5 fruit fly cellular contexts compared by ENCODE assay signal in the genomic region with DNA sequence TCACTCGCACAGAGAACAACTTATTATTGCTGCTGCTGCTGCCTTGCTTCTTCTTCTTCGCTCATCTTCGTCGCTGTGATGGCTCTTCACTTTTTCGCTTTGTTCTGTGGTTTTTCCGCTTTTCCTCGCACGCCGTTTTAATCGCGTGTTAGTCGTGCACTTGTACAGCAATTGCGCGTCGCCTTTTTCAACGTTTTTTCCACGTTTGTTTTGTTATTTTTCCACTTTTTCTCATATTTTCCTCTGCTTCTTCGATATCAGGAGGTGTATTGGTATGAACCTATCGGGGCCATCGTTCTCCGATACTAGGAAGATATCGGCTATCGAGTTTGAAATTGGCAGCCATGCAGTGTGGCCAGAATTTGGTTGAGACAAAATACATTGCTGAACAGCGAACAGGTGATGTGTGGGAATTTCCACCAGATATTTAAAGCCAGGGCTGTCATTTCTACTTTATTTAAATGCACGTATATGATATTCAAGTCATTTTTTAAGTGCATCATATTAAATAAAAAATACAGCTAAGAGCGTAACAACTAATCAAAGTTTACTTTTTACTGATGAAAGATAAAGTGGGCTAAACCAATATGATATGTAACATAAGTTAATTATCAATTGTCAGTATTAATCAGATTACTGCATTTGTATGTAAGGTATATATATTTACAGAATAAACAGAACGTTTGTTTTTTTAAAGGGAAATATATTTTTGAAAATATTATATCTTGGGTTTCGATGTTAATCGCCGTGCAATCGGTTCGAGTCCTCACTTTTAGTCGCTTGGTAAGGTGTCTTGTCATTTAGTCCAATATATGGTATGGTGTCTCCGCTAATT.
TF ChIP-seq lines count a peak whose summit lies in the region.

A gene (minus strand): TSS at position 290 of the 835 bp plus-strand sequence.

- TF ChIP-seq CTCF in whole organism, embryonic (GFP tag; optimal IDR thresholded peaks at IDR 0.05; lab: Kevin White, UChicago), result peak; percentile 40

TF ChIP-seq in whole organism, adult, 20 proteins besides CTCF, POLR2A, EP300 and RAD21 (continues in another document):
- TF ChIP-seq bab1 (GFP tag; optimal IDR thresholded peaks at IDR 0.05; lab: Kevin White, UChicago) (peak; percentile 60), Crg-1 (GFP tag; optimal IDR thresholded peaks at IDR 0.05; lab: Kevin White, UChicago) (no peak), CG7045 (GFP tag; optimal IDR thresholded peaks at IDR 0.05; lab: Kevin White, UChicago) (no peak), kay (GFP tag; lab: Kevin White, UChicago; ENCODE audit: borderline replicate concordance) (no peak), CG12768 (GFP tag; optimal IDR thresholded peaks at IDR 0.05; lab: Kevin White, UChicago) (peak; percentile 2), CG7101 (tag; optimal IDR thresholded peaks at IDR 0.05; lab: Kevin White, UChicago) (peak; percentile 35), CG1620 (GFP tag; optimal IDR thresholded peaks at IDR 0.05; lab: Kevin White, UChicago) (peak; percentile 20), Mnt (GFP tag; optimal IDR thresholded peaks at IDR 0.05; lab: Kevin White, UChicago) (peak; percentile 11), cic (GFP tag; optimal IDR thresholded peaks at IDR 0.05; lab: Kevin White, UChicago) (no peak), pad (GFP tag; optimal IDR thresholded peaks at IDR 0.05; lab: Kevin White, UChicago) (no peak), ovo (GFP tag; optimal IDR thresholded peaks at IDR 0.05; lab: Kevin White, UChicago) (peak; percentile 24), Clk (GFP tag; optimal IDR thresholded peaks at IDR 0.05; lab: Kevin White, UChicago) (peak; percentile 25), cnc (optimal IDR thresholded peaks at IDR 0.05; lab: Kevin White, UChicago) (no peak), tj (GFP tag; optimal IDR thresholded peaks at IDR 0.05; lab: Kevin White, UChicago) (no peak), Hr96 (GFP tag; optimal IDR thresholded peaks at IDR 0.05; lab: Kevin White, UChicago) (peak; percentile 18), CG33017 (tag; optimal IDR thresholded peaks at IDR 0.05; lab: Kevin White, UChicago) (no peak)

TF ChIP-seq in whole organism, embryonic, 481 proteins besides CTCF, POLR2A, EP300 and RAD21 (continues in another document):
- TF ChIP-seq CG14710 (tag; optimal IDR thresholded peaks at IDR 0.05; lab: Kevin White, UChicago), result peak; percentile 74
- TF ChIP-seq Camta (GFP tag; optimal IDR thresholded peaks at IDR 0.05; lab: Kevin White, UChicago), result peak; percentile 6
- TF ChIP-seq CG17328 (GFP tag; IDR thresholded peaks at IDR 0.05; lab: Robert Waterston, UW), result 0 out of 2 replicates have a peak, but pooled peaks have one; percentile 22
- TF ChIP-seq Dip2 (GFP tag; IDR thresholded peaks at IDR 0.05; lab: Robert Waterston, UW), result no peak
- TF ChIP-seq CG3407 (GFP tag; optimal IDR thresholded peaks at IDR 0.05; lab: Kevin White, UChicago), result no peak
- TF ChIP-seq jing (GFP tag; optimal IDR thresholded peaks at IDR 0.05; lab: Kevin White, UChicago), result no peak
- peak; percentile 80; the same call in 2 of the 3 replicates for TF ChIP-seq Opbp (GFP tag; IDR thresholded peaks at IDR 0.05; lab: Robert Waterston, UW; ENCODE audit: partially characterized antibody)
- peak; percentile 66 for TF ChIP-seq CG34224 (GFP tag; IDR thresholded peaks at IDR 0.05; lab: Robert Waterston, UW; ENCODE audit: partially characterized antibody)
- TF ChIP-seq CG30403 (GFP tag; optimal IDR thresholded peaks at IDR 0.05; lab: Kevin White, UChicago), result peak; percentile 50
- peak; percentile 51 for TF ChIP-seq CG3847 (GFP tag; IDR thresholded peaks at IDR 0.05; lab: Robert Waterston, UW)
- TF ChIP-seq CG1603 (tag; optimal IDR thresholded peaks at IDR 0.05; lab: Kevin White, UChicago), result peak; percentile 54
- TF ChIP-seq Ptx1 (GFP tag; IDR thresholded peaks at IDR 0.05; lab: Robert Waterston, UW), result peak; percentile 29; the same call in 1 of the 2 replicates
- TF ChIP-seq Rx (GFP tag; IDR thresholded peaks at IDR 0.05; lab: Robert Waterston, UW), result no peak; the same call in 1 of the 2 replicates
- peak; percentile 13 for TF ChIP-seq CG2120 (GFP tag; optimal IDR thresholded peaks at IDR 0.05; lab: Kevin White, UChicago)
- peak; percentile 6 for TF ChIP-seq Xbp1 (GFP tag; optimal IDR thresholded peaks at IDR 0.05; lab: Kevin White, UChicago)

TF ChIP-seq in whole organism, prepupa, 60 proteins besides CTCF, POLR2A, EP300 and RAD21 (continues in another document):
- peak; percentile 57; the same call in 1 of the 3 replicates for TF ChIP-seq CG6163 (GFP tag; IDR thresholded peaks at IDR 0.05; lab: Robert Waterston, UW)
- TF ChIP-seq CG3032 (tag; optimal IDR thresholded peaks at IDR 0.05; lab: Kevin White, UChicago), result peak; percentile 32
- no peak for TF ChIP-seq OdsH (GFP tag; optimal IDR thresholded peaks at IDR 0.05; lab: Kevin White, UChicago)
- peak; percentile 42 for TF ChIP-seq CG6854 (GFP tag; optimal IDR thresholded peaks at IDR 0.05; lab: Kevin White, UChicago)
- TF ChIP-seq ss (GFP tag; optimal IDR thresholded peaks at IDR 0.05; lab: Kevin White, UChicago), result peak in 1 of 2 experiments; percentile 34
- TF ChIP-seq dac (GFP tag; optimal IDR thresholded peaks at IDR 0.05; lab: Kevin White, UChicago), result no peak
- TF ChIP-seq svp (GFP tag; lab: Kevin White, UChicago), result peak; percentile 59
- peak; percentile 16 for TF ChIP-seq pdm3 (GFP tag; optimal IDR thresholded peaks at IDR 0.05; lab: Kevin White, UChicago)
- peak; percentile 51 for TF ChIP-seq CG16779 (tag; optimal IDR thresholded peaks at IDR 0.05; lab: Kevin White, UChicago)
- TF ChIP-seq Sox14 (GFP tag; optimal IDR thresholded peaks at IDR 0.05; lab: Kevin White, UChicago), result no peak
- no peak for TF ChIP-seq CG11762 (GFP tag; optimal IDR thresholded peaks at IDR 0.05; lab: Kevin White, UChicago; ENCODE audit: insufficient read depth)
- peak; percentile 21 for TF ChIP-seq cyc (GFP tag; optimal IDR thresholded peaks at IDR 0.05; lab: Kevin White, UChicago)
- peak; percentile 3 for TF ChIP-seq fd85E (GFP tag; optimal IDR thresholded peaks at IDR 0.05; lab: Kevin White, UChicago)
- peak; percentile 12 for TF ChIP-seq CG9139 (GFP tag; optimal IDR thresholded peaks at IDR 0.05; lab: Kevin White, UChicago)
- TF ChIP-seq Hr4 (GFP tag; optimal IDR thresholded peaks at IDR 0.05; lab: Kevin White, UChicago), result peak; percentile 9
- TF ChIP-seq Eip78C (GFP tag; lab: Kevin White, UChicago), result peak; percentile 53
- TF ChIP-seq CG32006 (GFP tag; optimal IDR thresholded peaks at IDR 0.05; lab: Kevin White, UChicago), result no peak

TF ChIP-seq in whole organism, pupa, 21 proteins besides CTCF, POLR2A, EP300 and RAD21:
- TF ChIP-seq CG4496 (GFP tag; IDR thresholded peaks at IDR 0.05; lab: Robert Waterston, UW), result no peak
- TF ChIP-seq CG34367 (tag; optimal IDR thresholded peaks at IDR 0.05; lab: Kevin White, UChicago), result no peak
- no peak for TF ChIP-seq CG10348 (GFP tag; IDR thresholded peaks at IDR 0.05; lab: Robert Waterston, UW)
- TF ChIP-seq Ets98B (GFP tag; IDR thresholded peaks at IDR 0.05; lab: Robert Waterston, UW), result no peak; the same call in 1 of the 2 replicates
- TF ChIP-seq Pif1B (GFP tag; optimal IDR thresholded peaks at IDR 0.05; lab: Kevin White, UChicago), result no peak
- TF ChIP-seq CG8159 (tag; optimal IDR thresholded peaks at IDR 0.05; lab: Kevin White, UChicago), result no peak
- TF ChIP-seq CG32121 (GFP tag; IDR thresholded peaks at IDR 0.05; lab: Robert Waterston, UW), result no peak
- TF ChIP-seq CG9948 (tag; optimal IDR thresholded peaks at IDR 0.05; lab: Kevin White, UChicago), result no peak
- peak; percentile 13 for TF ChIP-seq EcR (GFP tag; optimal IDR thresholded peaks at IDR 0.05; lab: Kevin White, UChicago)
- no peak for TF ChIP-seq CG13204 (GFP tag; optimal IDR thresholded peaks at IDR 0.05; lab: Kevin White, UChicago)
- no peak for TF ChIP-seq CG14655 (GFP tag; optimal IDR thresholded peaks at IDR 0.05; lab: Kevin White, UChicago)
- no peak for TF ChIP-seq gl (tag; optimal IDR thresholded peaks at IDR 0.05; lab: Kevin White, UChicago)
- TF ChIP-seq Pif1A (GFP tag; optimal IDR thresholded peaks at IDR 0.05; lab: Kevin White, UChicago), result peak; percentile 12
- peak; percentile 51 for TF ChIP-seq D1 (tag; optimal IDR thresholded peaks at IDR 0.05; lab: Kevin White, UChicago)
- no peak for TF ChIP-seq Snoo (tag; optimal IDR thresholded peaks at IDR 0.05; lab: Kevin White, UChicago)
- TF ChIP-seq fd96Ca (GFP tag; IDR thresholded peaks at IDR 0.05; lab: Robert Waterston, UW), result no peak
- TF ChIP-seq CG15710 (tag; optimal IDR thresholded peaks at IDR 0.05; lab: Kevin White, UChicago), result no peak
- no peak for TF ChIP-seq rn (GFP tag; IDR thresholded peaks at IDR 0.05; lab: Robert Waterston, UW)
- TF ChIP-seq CG17806 (tag; optimal IDR thresholded peaks at IDR 0.05; lab: Kevin White, UChicago), result no peak

TF ChIP-seq in whole organism, wandering third instar larva, 38 proteins besides CTCF, POLR2A, EP300 and RAD21 (continues in another document):
- TF ChIP-seq GATAd (GFP tag; optimal IDR thresholded peaks at IDR 0.05; lab: Kevin White, UChicago) (no peak), Myc (optimal IDR thresholded peaks at IDR 0.05; lab: Kevin White, UChicago) (peak; percentile 70), foxo (GFP tag; optimal IDR thresholded peaks at IDR 0.05; lab: Kevin White, UChicago) (peak in 1 of 2 experiments; percentile 43), sv (GFP tag; optimal IDR thresholded peaks at IDR 0.05; lab: Kevin White, UChicago) (no peak), dsf (GFP tag; optimal IDR thresholded peaks at IDR 0.05; lab: Kevin White, UChicago; ENCODE audit: borderline replicate concordance) (no peak), br (GFP tag; optimal IDR thresholded peaks at IDR 0.05; lab: Kevin White, UChicago) (no peak), Hr78 (GFP tag; optimal IDR thresholded peaks at IDR 0.05; lab: Kevin White, UChicago) (no peak), HLH106 (tag; optimal IDR thresholded peaks at IDR 0.05; lab: Kevin White, UChicago) (peak; percentile 46), OdsH (GFP tag; optimal IDR thresholded peaks at IDR 0.05; lab: Kevin White, UChicago) (no peak), Dif (GFP tag; optimal IDR thresholded peaks at IDR 0.05; lab: Kevin White, UChicago; ENCODE audit: partially characterized antibody) (no peak), h (GFP tag; optimal IDR thresholded peaks at IDR 0.05; lab: Kevin White, UChicago) (peak; percentile 17), dmrt93B (GFP tag; optimal IDR thresholded peaks at IDR 0.05; lab: Kevin White, UChicago) (no peak), Jra (GFP tag; optimal IDR thresholded peaks at IDR 0.05; lab: Kevin White, UChicago) (no peak), psq (GFP tag; optimal IDR thresholded peaks at IDR 0.05; lab: Kevin White, UChicago) (peak; percentile 69), Abd-B (GFP tag; optimal IDR thresholded peaks at IDR 0.05; lab: Kevin White, UChicago) (no peak), CG32264 (GFP tag; optimal IDR thresholded peaks at IDR 0.05; lab: Kevin White, UChicago) (no peak), dl (GFP tag; optimal IDR thresholded peaks at IDR 0.05; lab: Kevin White, UChicago; ENCODE audit: insufficient read depth in 1 of 2, partially characterized antibody in 2 of 2) (no peak), CrebA (GFP tag; optimal IDR thresholded peaks at IDR 0.05; lab: Kevin White, UChicago; ENCODE audit: borderline replicate concordance) (no peak), Dfd (GFP tag; optimal IDR thresholded peaks at IDR 0.05; lab: Kevin White, UChicago) (no peak), rgr (GFP tag; optimal IDR thresholded peaks at IDR 0.05; lab: Kevin White, UChicago) (no peak), Mio (GFP tag; optimal IDR thresholded peaks at IDR 0.05; lab: Kevin White, UChicago) (no peak)
